Fruit fly (Drosophila melanogaster): Measurements from ENCODE around the gene eIF2Balpha.

DNA sequence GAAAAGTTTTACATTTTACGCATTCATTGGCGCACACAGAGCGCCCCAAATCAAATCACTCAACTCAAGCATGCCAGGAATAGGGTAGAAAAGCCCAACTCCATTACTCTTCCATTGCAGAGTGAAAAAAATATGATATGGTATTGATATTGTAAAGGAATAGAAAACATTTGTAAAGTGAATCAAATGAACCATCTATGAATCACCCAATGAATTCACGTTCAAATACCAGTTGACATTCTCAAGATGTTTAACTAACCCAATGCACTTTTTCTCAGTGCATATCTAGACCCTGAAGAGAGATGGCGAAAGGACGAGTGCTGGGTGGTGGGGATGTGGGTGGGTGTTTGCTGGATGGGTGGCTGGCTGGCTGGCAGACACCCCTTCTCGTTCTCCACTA lies 42.9 kb upstream of the eIF2Balpha start:
- TF ChIP-seq CG13204 (GFP tag; optimal IDR thresholded peaks at IDR 0.05), result no peak
- no peak for TF ChIP-seq CG17806 (tag; optimal IDR thresholded peaks at IDR 0.05)
- peak; percentile 33 for TF ChIP-seq CG15710 (tag; optimal IDR thresholded peaks at IDR 0.05)
- TF ChIP-seq D1 (tag; optimal IDR thresholded peaks at IDR 0.05), result no peak
- TF ChIP-seq rn (GFP tag; IDR thresholded peaks at IDR 0.05), result no peak
- TF ChIP-seq CG8159 (tag; optimal IDR thresholded peaks at IDR 0.05), result peak; percentile 41
- no peak for TF ChIP-seq CG9948 (tag; optimal IDR thresholded peaks at IDR 0.05)
- no peak for TF ChIP-seq CG10348 (GFP tag; IDR thresholded peaks at IDR 0.05)
- peak; percentile 19 for TF ChIP-seq Pif1A (GFP tag; optimal IDR thresholded peaks at IDR 0.05)
- TF ChIP-seq gl (tag; optimal IDR thresholded peaks at IDR 0.05), result no peak
- TF ChIP-seq CG8301 (tag; optimal IDR thresholded peaks at IDR 0.05), result no peak

Measured in whole organism, pupa.